Worm (Caenorhabditis elegans) whole organism, L1 larva: ENCODE results near the gene H37A05.4.

ENCODE experiments used
- C16A3.4 ChIP-seq: fragments of 150-350 bp; optimal IDR thresholded peaks from 2 replicates; lab custom pipeline; 2014; ENCODE audit warnings: missing biosample characterization, missing genetic modification characterization
- F16B12.6 ChIP-seq: fragments of 150-350 bp; optimal IDR thresholded peaks from 2 replicates; lab custom pipeline; 2014; ENCODE audit warnings: missing biosample characterization, missing genetic modification characterization
- Y116A8C.19 ChIP-seq: sonication (generic microtip); optimal IDR thresholded peaks from 2 replicates; lab custom pipeline; 2016; ENCODE audit warnings: missing compliant biosample characterization, missing genetic modification characterization, borderline replicate concordance
- alr-1 ChIP-seq: fragments of 200-800 bp; sonication (Bioruptor generic); optimal IDR thresholded peaks from 2 replicates; lab custom pipeline; 2018; ENCODE audit warnings: borderline replicate concordance, mild to moderate bottlenecking, missing genetic modification characterization, missing compliant biosample characterization
- ama-1 ChIP-seq: fragments of 150-350 bp; optimal IDR thresholded peaks from 2 replicates; lab custom pipeline; 2014
- blmp-1 ChIP-seq: fragments of 150-350 bp; optimal IDR thresholded peaks from 2 replicates; lab custom pipeline; 2014; ENCODE audit warnings: missing biosample characterization, missing genetic modification characterization
- dpl-1 ChIP-seq, 3 experiments: fragments of 150-350 bp in 2 of 3; sonication (generic microtip) in 1 of 3; optimal IDR thresholded peaks; 2 replicates each; lab custom pipeline; 2014 to 2017; ENCODE audit warnings: missing biosample characterization in 3 of 3, missing genetic modification characterization in 3 of 3, missing genetic modification reagents in 3 of 3
- dsc-1 ChIP-seq: sonication (generic microtip); optimal IDR thresholded peaks from 2 replicates; lab custom pipeline; 2016; ENCODE audit warnings: mild to moderate bottlenecking, missing genetic modification characterization, missing compliant biosample characterization
- efl-1 ChIP-seq, 4 experiments: fragments of 150-350 bp; optimal IDR thresholded peaks in 3 of 4; peaks in 1 of 4; 1 replicate in 1 of 4; 2 replicates in 3 of 4; lab custom pipeline; 2014; ENCODE audit warnings: missing biosample characterization in 2 of 4, missing genetic modification characterization in 2 of 4, missing genetic modification reagents in 2 of 4
- egl-13 ChIP-seq: sonication (generic microtip); optimal IDR thresholded peaks from 2 replicates; lab custom pipeline; 2016; ENCODE audit warnings: missing genotype, missing genetic modification reagents, missing genetic modification characterization, missing compliant biosample characterization
- egl-27 ChIP-seq, 2 experiments: fragments of 150-350 bp in 1 of 2; sonication (generic microtip); optimal IDR thresholded peaks; 3 replicates each; lab custom pipeline; 2017 to 2018; ENCODE audit warnings: missing biosample characterization in 2 of 2, missing genetic modification characterization in 2 of 2, missing genetic modification reagents in 2 of 2
- elt-2 ChIP-seq: sonication (generic microtip); optimal IDR thresholded peaks from 2 replicates; lab custom pipeline; 2016; ENCODE audit warnings: missing genetic modification characterization, mild to moderate bottlenecking, inconsistent platforms, missing compliant biosample characterization, missing genetic modification reagents
- elt-3 ChIP-seq, 6 experiments: fragments of 150-350 bp in 1 of 6; sonication (generic microtip); optimal IDR thresholded peaks; 2 replicates each; lab custom pipeline; 2017 to 2018; ENCODE audit warnings: missing biosample characterization in 6 of 6, missing genetic modification characterization in 6 of 6, inconsistent platforms in 1 of 6
- ets-5 ChIP-seq: fragments of 200-800 bp; sonication (Bioruptor generic); IDR thresholded peaks from 2 replicates; pipeline ENCODE4 v1.3.6; 2022; ENCODE audit warnings: missing genetic modification characterization, missing compliant biosample characterization
- fkh-4 ChIP-seq: sonication (generic microtip); optimal IDR thresholded peaks from 2 replicates; lab custom pipeline; 2016; ENCODE audit warnings: missing compliant biosample characterization, missing genetic modification characterization, borderline replicate concordance
- fkh-8 ChIP-seq: sonication (generic microtip); optimal IDR thresholded peaks from 2 replicates; lab custom pipeline; 2016; ENCODE audit warnings: mild to moderate bottlenecking, missing genetic modification characterization, missing compliant biosample characterization
- fos-1 ChIP-seq: fragments of 150-350 bp; optimal IDR thresholded peaks from 2 replicates; lab custom pipeline; 2014; ENCODE audit warnings: missing biosample characterization, missing genetic modification characterization
- grh-1 ChIP-seq: fragments of 200-800 bp; sonication (Bioruptor generic); IDR thresholded peaks from 2 replicates; pipeline ENCODE4 v1.3.6; 2022; ENCODE audit warnings: missing genetic modification reagents, missing genetic modification characterization, missing compliant biosample characterization
- hlh-17 ChIP-seq: fragments of 200-800 bp; sonication (Bioruptor generic); optimal IDR thresholded peaks from 2 replicates; lab custom pipeline; 2018; ENCODE audit warnings: missing genetic modification characterization, mild to moderate bottlenecking, missing compliant biosample characterization, moderate library complexity, borderline replicate concordance
- irx-1 ChIP-seq: sonication (generic microtip); optimal IDR thresholded peaks from 2 replicates; lab custom pipeline; 2016; ENCODE audit warnings: missing genetic modification characterization, missing compliant biosample characterization
- jun-1 ChIP-seq: fragments of 150-350 bp; optimal IDR thresholded peaks from 2 replicates; lab custom pipeline; 2014; ENCODE audit warnings: missing biosample characterization, missing genetic modification reagents, missing genetic modification characterization
- lin-13 ChIP-seq: fragments of 150-350 bp; optimal IDR thresholded peaks from 2 replicates; lab custom pipeline; 2014; ENCODE audit warnings: missing biosample characterization, missing genetic modification reagents, missing genetic modification characterization
- lin-15B ChIP-seq: fragments of 150-350 bp; sonication (generic microtip); optimal IDR thresholded peaks from 3 replicates; lab custom pipeline; 2014; ENCODE audit warnings: missing biosample characterization, missing genetic modification characterization
- lin-35 ChIP-seq, 2 experiments: fragments of 150-350 bp; optimal IDR thresholded peaks; 2 replicates each; lab custom pipeline; 2014; ENCODE audit warnings: missing biosample characterization in 2 of 2, missing genetic modification characterization in 2 of 2, missing genetic modification reagents in 2 of 2
- lsy-2 ChIP-seq, 2 experiments: fragments of 150-350 bp; optimal IDR thresholded peaks; 2 replicates each; lab custom pipeline; 2014; ENCODE audit warnings: missing biosample characterization in 2 of 2, missing genetic modification characterization in 2 of 2
- mab-9 ChIP-seq: fragments of 200-800 bp; sonication (Bioruptor generic); IDR thresholded peaks from 2 replicates; pipeline ENCODE4 v1.3.6; 2022; ENCODE audit warnings: missing genetic modification reagents, missing genetic modification characterization, missing compliant biosample characterization
- mdl-1 ChIP-seq, 2 experiments: fragments of 150-350 bp; optimal IDR thresholded peaks; 2 replicates each; lab custom pipeline; 2014 to 2017; ENCODE audit warnings: missing biosample characterization in 2 of 2, missing genetic modification characterization in 2 of 2, inconsistent platforms in 1 of 2
- mef-2 ChIP-seq: fragments of 150-350 bp; optimal IDR thresholded peaks from 2 replicates; lab custom pipeline; 2014; ENCODE audit warnings: missing biosample characterization, missing genetic modification characterization
- mep-1 ChIP-seq: fragments of 150-350 bp; optimal IDR thresholded peaks from 2 replicates; lab custom pipeline; 2014; ENCODE audit warnings: missing biosample characterization, missing genetic modification characterization
- nhr-11 ChIP-seq: fragments of 150-350 bp; optimal IDR thresholded peaks from 2 replicates; lab custom pipeline; 2014; ENCODE audit warnings: missing biosample characterization, missing genetic modification characterization
- nhr-12 ChIP-seq: sonication (generic microtip); optimal IDR thresholded peaks from 2 replicates; lab custom pipeline; 2017; ENCODE audit warnings: missing biosample characterization, missing genetic modification characterization
- nhr-19 ChIP-seq: fragments of 200-800 bp; sonication (Bioruptor generic); conservative IDR thresholded peaks from 2 replicates; pipeline ENCODE4 v1.3.6; 2022; ENCODE audit warnings: missing genetic modification characterization, missing compliant biosample characterization
- nhr-20 ChIP-seq: sonication (generic microtip); optimal IDR thresholded peaks from 2 replicates; lab custom pipeline; 2016; ENCODE audit warnings: mild to moderate bottlenecking, missing genetic modification characterization, missing compliant biosample characterization
- nhr-85 ChIP-seq: sonication (generic microtip); peaks from one replicate; lab custom pipeline; 2016; ENCODE audit warnings: missing genetic modification characterization, inconsistent platforms, missing compliant biosample characterization
- nhr-90 ChIP-seq: sonication (generic microtip); optimal IDR thresholded peaks from 2 replicates; lab custom pipeline; 2016; ENCODE audit warnings: mild to moderate bottlenecking, missing genetic modification characterization, missing compliant biosample characterization; ENCODE audit not compliant: poor library complexity
- pax-3 ChIP-seq: fragments of 200-800 bp; sonication (Bioruptor generic); optimal IDR thresholded peaks from 2 replicates; lab custom pipeline; 2018; ENCODE audit warnings: mild to moderate bottlenecking, missing genetic modification characterization, moderate library complexity, missing compliant biosample characterization
- snu-23 ChIP-seq: sonication (generic microtip); optimal IDR thresholded peaks from 2 replicates; lab custom pipeline; 2016; ENCODE audit warnings: missing genetic modification characterization, missing compliant biosample characterization
- sox-4 ChIP-seq: sonication (generic microtip); optimal IDR thresholded peaks from 2 replicates; lab custom pipeline; 2016; ENCODE audit warnings: missing genetic modification characterization, missing compliant biosample characterization
- sptf-1 ChIP-seq: fragments of 150-350 bp; optimal IDR thresholded peaks from 2 replicates; lab custom pipeline; 2014; ENCODE audit warnings: missing biosample characterization, missing genetic modification characterization
- swsn-7 ChIP-seq: sonication (generic microtip); optimal IDR thresholded peaks from 2 replicates; lab custom pipeline; 2016; ENCODE audit warnings: missing genetic modification characterization, missing compliant biosample characterization
- tlp-1 ChIP-seq: fragments of 150-350 bp; optimal IDR thresholded peaks from 2 replicates; lab custom pipeline; 2014; ENCODE audit warnings: missing biosample characterization, missing genetic modification characterization
- unc-130 ChIP-seq: fragments of 150-350 bp; optimal IDR thresholded peaks from 2 replicates; lab custom pipeline; 2017; ENCODE audit warnings: missing biosample characterization, missing genetic modification characterization, inconsistent platforms
- unc-86 ChIP-seq: sonication (generic microtip); optimal IDR thresholded peaks from 2 replicates; lab custom pipeline; 2016; ENCODE audit warnings: missing genetic modification characterization, missing compliant biosample characterization
- vab-15 ChIP-seq: sonication (generic microtip); optimal IDR thresholded peaks from 2 replicates; lab custom pipeline; 2017; ENCODE audit warnings: missing genotype, mild to moderate bottlenecking, missing genetic modification characterization, missing compliant biosample characterization
- ztf-4 ChIP-seq: fragments of 150-350 bp; optimal IDR thresholded peaks from 2 replicates; lab custom pipeline; 2014; ENCODE audit warnings: missing biosample characterization, missing genetic modification characterization

Gene H37A05.4

DNA sequence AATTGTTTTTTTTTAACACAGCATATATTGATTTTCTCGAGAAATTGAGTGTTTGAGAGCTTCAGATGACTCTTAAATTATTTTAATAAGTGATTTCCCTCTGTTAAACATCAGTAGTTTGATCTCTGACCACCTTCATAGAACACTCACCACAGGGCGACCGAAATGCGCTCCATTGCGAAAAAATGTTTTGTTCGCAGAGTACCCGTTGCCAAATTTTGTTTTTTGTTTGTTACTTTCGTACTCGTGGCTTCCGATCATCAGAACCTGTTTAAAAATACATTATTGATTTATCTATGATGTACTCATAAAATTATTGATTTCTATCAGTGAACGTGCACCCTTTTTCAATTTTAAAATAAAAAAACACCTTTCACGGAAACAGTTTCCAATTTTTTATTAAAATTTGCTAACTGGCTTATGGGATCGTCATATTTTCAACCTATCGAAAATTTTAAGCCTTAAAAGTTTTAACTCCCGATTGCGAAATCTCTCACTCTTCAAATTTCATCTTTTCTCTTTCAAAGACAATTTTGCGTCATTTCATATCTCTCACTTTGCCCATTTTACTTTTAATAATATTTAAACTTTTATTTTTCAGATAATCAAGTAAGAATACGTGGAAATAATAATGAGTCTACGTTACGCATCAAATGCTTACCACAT is 11.2 kb upstream of the H37A05.4 start, which contains the start of gene letm-1 (continued):
- TF ChIP-seq F16B12.6 (no peak), mdl-1 (tag; optimal IDR thresholded peaks at IDR 0.05; lab: Kevin White, UChicago) (peak in 1 of 2 experiments; percentile 48), fos-1 (tag; lab: Kevin White, UChicago) (no peak), pax-3 (no peak), nhr-85 (tag; lab: Kevin White, UChicago) (peak; percentile 76), C16A3.4 (tag; lab: Kevin White, UChicago) (peak; percentile 48), nhr-12 (tag; lab: Kevin White, UChicago) (no peak), lsy-2 (tag; optimal IDR thresholded peaks at IDR 0.05; lab: Kevin White, UChicago) (peak in 1 of 2 experiments; percentile 12), elt-3 (tag; optimal IDR thresholded peaks at IDR 0.05; lab: Kevin White, UChicago) (peak in 1 of 6 experiments; percentile 12), sox-4 (tag; lab: Kevin White, UChicago) (no peak), nhr-90 (tag; lab: Kevin White, UChicago) (no peak), dsc-1 (tag; lab: Kevin White, UChicago) (no peak), fkh-8 (tag; lab: Kevin White, UChicago) (no peak), mef-2 (tag; lab: Kevin White, UChicago) (no peak), irx-1 (tag; lab: Kevin White, UChicago) (no peak), snu-23 (peak; percentile 39), ama-1 (lab: Kevin White, UChicago) (no peak), nhr-11 (no peak), nhr-20 (peak; percentile 52), nhr-19 (GFP tag; lab: Robert Waterston, UW) (peak; percentile 46), ztf-4 (tag; lab: Kevin White, UChicago) (no peak)

ce11 chrV:13660115-13660514 is 10.5 kb upstream of the H37A05.4 start:
- TF ChIP-seq nhr-85 (tag; lab: Kevin White, UChicago), result peak; percentile 21
- TF ChIP-seq tlp-1 (tag; lab: Kevin White, UChicago), result no peak
- TF ChIP-seq jun-1 (tag; lab: Kevin White, UChicago), result no peak
- TF ChIP-seq alr-1 (tag; lab: Kevin White, UChicago), result no peak
- TF ChIP-seq unc-86 (tag; lab: Kevin White, UChicago), result no peak

DNA sequence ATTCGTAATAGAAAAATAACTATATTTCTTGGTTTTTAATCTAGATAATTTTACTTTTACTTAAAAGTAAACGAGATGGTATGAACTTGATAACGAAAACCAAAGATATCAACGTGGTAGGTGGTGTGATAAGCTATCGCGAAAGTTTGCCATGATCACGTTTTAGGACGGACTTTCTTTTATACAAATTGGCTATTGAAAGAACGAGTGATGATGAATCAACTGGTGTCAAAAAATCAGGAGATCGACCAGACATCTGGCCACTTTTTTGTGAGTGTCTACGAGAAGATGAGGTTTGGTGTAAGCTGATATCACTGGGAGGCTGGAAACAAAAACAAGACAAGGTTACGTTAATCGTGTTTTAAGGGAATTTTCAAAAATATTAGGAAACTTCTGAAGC is 9.6 kb upstream of the H37A05.4 start:
- TF ChIP-seq nhr-19 (GFP tag; lab: Robert Waterston, UW), result peak; percentile 15; the same call in 1 of the 2 replicates
- no peak for TF ChIP-seq hlh-17 (GFP tag; lab: Kevin White, UChicago)
- peak in 1 of 2 experiments; percentile 13 for TF ChIP-seq lsy-2 (tag; optimal IDR thresholded peaks at IDR 0.05; lab: Kevin White, UChicago)
- TF ChIP-seq egl-27 (tag; optimal IDR thresholded peaks at IDR 0.05; lab: Kevin White, UChicago), result no peak
- TF ChIP-seq snu-23, result peak; percentile 18
- no peak for TF ChIP-seq egl-13 (tag; lab: Kevin White, UChicago)
- TF ChIP-seq vab-15 (tag; lab: Kevin White, UChicago), result no peak
- no peak for TF ChIP-seq nhr-11
- TF ChIP-seq lin-15B (tag; lab: Kevin White, UChicago), result no peak
- TF ChIP-seq elt-2 (tag; lab: Kevin White, UChicago), result peak; percentile 42
- no peak for TF ChIP-seq fkh-8 (tag; lab: Kevin White, UChicago)
- no peak for TF ChIP-seq grh-1 (GFP tag; lab: Robert Waterston, UW)
- no peak for TF ChIP-seq lin-13
- no peak for TF ChIP-seq mef-2 (tag; lab: Kevin White, UChicago)
- TF ChIP-seq swsn-7 (tag; lab: Kevin White, UChicago), result no peak
- TF ChIP-seq mdl-1 (tag; optimal IDR thresholded peaks at IDR 0.05; lab: Kevin White, UChicago), result peak in 1 of 2 experiments; percentile 10
- no peak for TF ChIP-seq mab-9
- no peak for TF ChIP-seq fkh-4
- no peak for TF ChIP-seq Y116A8C.19 (tag; lab: Kevin White, UChicago)
- no peak for TF ChIP-seq efl-1 (optimal IDR thresholded peaks at IDR 0.05; lab: Kevin White, UChicago)
- no peak for TF ChIP-seq efl-1 (GFP tag; optimal IDR thresholded peaks at IDR 0.05 in 1 of 2; lab: Kevin White, UChicago)
- TF ChIP-seq nhr-85 (tag; lab: Kevin White, UChicago), result no peak
- peak; percentile 11 for TF ChIP-seq unc-130 (tag; lab: Kevin White, UChicago)
- peak in 1 of 2 experiments; percentile 54 for TF ChIP-seq lin-35 (GFP tag; optimal IDR thresholded peaks at IDR 0.05; lab: Kevin White, UChicago)
- peak in 4 of 6 experiments; percentile 36 to 61 (median 54) for TF ChIP-seq elt-3 (tag; optimal IDR thresholded peaks at IDR 0.05; lab: Kevin White, UChicago)
- TF ChIP-seq sptf-1 (tag; lab: Kevin White, UChicago), result no peak
- no peak for TF ChIP-seq dsc-1 (tag; lab: Kevin White, UChicago)
- TF ChIP-seq mep-1, result peak; percentile 6
- TF ChIP-seq dpl-1 (GFP tag; optimal IDR thresholded peaks at IDR 0.05; lab: Kevin White, UChicago), result no peak
- no peak for TF ChIP-seq ets-5 (GFP tag; lab: Robert Waterston, UW)
- no peak for TF ChIP-seq unc-86 (tag; lab: Kevin White, UChicago)
- no peak for TF ChIP-seq irx-1 (tag; lab: Kevin White, UChicago)
- TF ChIP-seq blmp-1 (tag; lab: Kevin White, UChicago), result peak; percentile 83
- peak; percentile 12 for TF ChIP-seq nhr-90 (tag; lab: Kevin White, UChicago)
